Fruit fly (Drosophila melanogaster): Measurements from ENCODE around the gene Spn28F.

Gene Spn28F

dm6 chr2L:8242186-8242585 lies 586 bp upstream of the Spn28F start, which contains the start of gene CG14277:
Gene CG14277 (plus strand): TSS chr2L:8242486.
- TF ChIP-seq gro (GFP tag; optimal IDR thresholded peaks at IDR 0.05) (no peak), fru (optimal IDR thresholded peaks at IDR 0.05) (no peak), sens (GFP tag) (no peak), twi (tag; optimal IDR thresholded peaks at IDR 0.05) (no peak), HLH4C (GFP tag; IDR thresholded peaks at IDR 0.05; ENCODE audit: partially characterized antibody) (no peak), CG5180 (GFP tag; optimal IDR thresholded peaks at IDR 0.05) (no peak), ab (GFP tag; optimal IDR thresholded peaks at IDR 0.05) (no peak), Elba2 (GFP tag; optimal IDR thresholded peaks at IDR 0.05) (no peak)

- TF ChIP-seq CG2120 (GFP tag; optimal IDR thresholded peaks at IDR 0.05) (no peak), CG4282 (GFP tag; optimal IDR thresholded peaks at IDR 0.05) (no peak), Neu2 (GFP tag; optimal IDR thresholded peaks at IDR 0.05; ENCODE audit: borderline replicate concordance) (no peak), pita (GFP tag; optimal IDR thresholded peaks at IDR 0.05) (no peak), croc (GFP tag; conservative IDR thresholded peaks at IDR 0.05) (no peak), klu (GFP tag; IDR thresholded peaks at IDR 0.05) (no peak; the same call in 1 of the 2 replicates), CG13894 (tag; optimal IDR thresholded peaks at IDR 0.05) (no peak), run (tag; optimal IDR thresholded peaks at IDR 0.05) (no peak), CG4707 (GFP tag; optimal IDR thresholded peaks at IDR 0.05) (no peak), prd (optimal IDR thresholded peaks at IDR 0.05) (no peak), prd (GFP tag; IDR thresholded peaks at IDR 0.05) (no peak), E2f2 (GFP tag; IDR thresholded peaks at IDR 0.05) (peak; percentile 72), Sox102F (GFP tag; optimal IDR thresholded peaks at IDR 0.05) (no peak), ab (GFP tag; optimal IDR thresholded peaks at IDR 0.05) (no peak), ac (GFP tag; optimal IDR thresholded peaks at IDR 0.05) (no peak), CG14860 (GFP tag; IDR thresholded peaks at IDR 0.05; ENCODE audit: partially characterized antibody) (peak; percentile 94), CG7556 (GFP tag; optimal IDR thresholded peaks at IDR 0.05) (no peak), dmrt11E (tag; optimal IDR thresholded peaks at IDR 0.05) (no peak), usp (GFP tag; optimal IDR thresholded peaks at IDR 0.05) (no peak), tio (GFP tag; optimal IDR thresholded peaks at IDR 0.05) (no peak), CG34376 (GFP tag; optimal IDR thresholded peaks at IDR 0.05) (peak; percentile 2), psq (GFP tag; optimal IDR thresholded peaks at IDR 0.05) (no peak), CG4820 (GFP tag; optimal IDR thresholded peaks at IDR 0.05) (no peak), CG16779 (GFP tag; IDR thresholded peaks at IDR 0.05) (no peak), lola (GFP tag; optimal IDR thresholded peaks at IDR 0.05) (peak in 1 of 3 experiments; percentile 22), Meics (GFP tag; optimal IDR thresholded peaks at IDR 0.05) (no peak), lmd (GFP tag; IDR thresholded peaks at IDR 0.05) (no peak), ems (GFP tag; optimal IDR thresholded peaks at IDR 0.05) (peak; percentile 32), Dfd (GFP tag; optimal IDR thresholded peaks at IDR 0.05) (no peak), sob (GFP tag; IDR thresholded peaks at IDR 0.05) (0 out of 2 replicates have a peak, but pooled peaks have one; percentile 14), CG6765 (GFP tag; optimal IDR thresholded peaks at IDR 0.05) (no peak), tap (tag; optimal IDR thresholded peaks at IDR 0.05) (no peak), CG8359 (GFP tag; optimal IDR thresholded peaks at IDR 0.05; ENCODE audit: borderline replicate concordance) (no peak), Hmx (GFP tag; optimal IDR thresholded peaks at IDR 0.05) (no peak), nerfin-1 (tag; optimal IDR thresholded peaks at IDR 0.05) (no peak), CG4360 (GFP tag; IDR thresholded peaks at IDR 0.05) (no peak), CG10543 (GFP tag; optimal IDR thresholded peaks at IDR 0.05) (no peak), Stat92E (GFP tag; optimal IDR thresholded peaks at IDR 0.05) (peak in 1 of 3 experiments; percentile 59), zen2 (GFP tag; IDR thresholded peaks at IDR 0.05; ENCODE audit: partially characterized antibody) (peak; percentile 95), CG7786 (GFP tag; optimal IDR thresholded peaks at IDR 0.05) (no peak), crol (GFP tag; IDR thresholded peaks at IDR 0.05) (no peak), CG33213 (GFP tag; optimal IDR thresholded peaks at IDR 0.05) (peak; percentile 40)
These were observed 1.8 kb downstream of the Spn28F start, which contains the start of gene Pvr for dm6 chr2L:8239712-8240245. Gene Pvr (minus strand): TSS chr2L:8239878.
